Fruit fly (Drosophila melanogaster) whole organism: ENCODE results near the gene CG9213.

Experiments used
- CG8478 ChIP-seq: fragments of >200 bp; optimal IDR thresholded peaks from 2 replicates; lab custom pipeline; 2018; ENCODE audit warnings: inconsistent platforms
- EcR ChIP-seq, 2 experiments: fragments of >200 bp; optimal IDR thresholded peaks; 2 replicates each; lab custom pipeline; 2017; ENCODE audit warnings: missing biosample characterization in 2 of 2, missing genetic modification characterization in 2 of 2, missing genetic modification reagents in 2 of 2
- pan ChIP-seq: fragments of >200 bp; optimal IDR thresholded peaks from 2 replicates; lab custom pipeline; 2017
- psq ChIP-seq: fragments of >200 bp; optimal IDR thresholded peaks from 2 replicates; lab custom pipeline; 2017
- usp ChIP-seq: fragments of >200 bp; optimal IDR thresholded peaks from 2 replicates; lab custom pipeline; 2017; ENCODE audit warnings: missing biosample characterization, missing genetic modification characterization, mixed read lengths

- TF ChIP-seq pan (lab: Kevin White, UChicago), result no peak
- no peak for TF ChIP-seq CG8478 (lab: Kevin White, UChicago)
- TF ChIP-seq psq (lab: Kevin White, UChicago), result no peak
- no peak for TF ChIP-seq EcR (GFP tag; optimal IDR thresholded peaks at IDR 0.05; lab: Kevin White, UChicago)
- TF ChIP-seq usp, result no peak
Observed at dm6 chrX:15615426-15615825, 41.1 kb upstream of the CG9213 start.
